Worm (Caenorhabditis elegans) whole organism, early embryonic: ENCODE data around the gene R02E12.12.

ENCODE experiments used
- ama-1 ChIP-seq: fragments of 150-350 bp; optimal IDR thresholded peaks from 2 replicates; lab custom pipeline; 2014
- ceh-13 ChIP-seq: fragments of 200-800 bp; sonication (Bioruptor generic); optimal IDR thresholded peaks from 2 replicates; lab custom pipeline; 2018; ENCODE audit warnings: mild to moderate bottlenecking, missing genetic modification characterization, missing compliant biosample characterization
- ets-7 ChIP-seq: sonication (generic microtip); optimal IDR thresholded peaks from 2 replicates; lab custom pipeline; 2016; ENCODE audit warnings: missing genotype, missing genetic modification characterization, missing compliant biosample characterization
- flt-1 ChIP-seq: fragments of 200-800 bp; sonication (Bioruptor generic); IDR thresholded peaks from 2 replicates; pipeline ENCODE4 v1.3.6; 2022; ENCODE audit warnings: missing genetic modification characterization, missing compliant biosample characterization
- hmg-4 ChIP-seq: fragments of 200-800 bp; sonication (Bioruptor generic); optimal IDR thresholded peaks from 2 replicates; lab custom pipeline; 2018; ENCODE audit warnings: mild to moderate bottlenecking, missing genetic modification characterization, missing compliant biosample characterization
- tbx-37 ChIP-seq: fragments of 200-800 bp; sonication (Bioruptor generic); conservative IDR thresholded peaks from 2 replicates; pipeline ENCODE4 v1.3.6; 2022; ENCODE audit warnings: missing genetic modification reagents, missing genetic modification characterization, missing compliant biosample characterization

ce11 chrX:3957475-3958204 lies 45.7 kb upstream of the R02E12.12 start:
- no peak for TF ChIP-seq flt-1 (GFP tag; lab: Robert Waterston, UW)
- TF ChIP-seq ama-1 (lab: Kevin White, UChicago): no peak
- no peak for TF ChIP-seq tbx-37
- TF ChIP-seq ceh-13: no peak
- TF ChIP-seq ets-7 (tag; lab: Kevin White, UChicago): no peak
- TF ChIP-seq hmg-4 (GFP tag; lab: Kevin White, UChicago): no peak
